Worm (Caenorhabditis elegans): ENCODE results near the gene K06H7.8.

DNA sequence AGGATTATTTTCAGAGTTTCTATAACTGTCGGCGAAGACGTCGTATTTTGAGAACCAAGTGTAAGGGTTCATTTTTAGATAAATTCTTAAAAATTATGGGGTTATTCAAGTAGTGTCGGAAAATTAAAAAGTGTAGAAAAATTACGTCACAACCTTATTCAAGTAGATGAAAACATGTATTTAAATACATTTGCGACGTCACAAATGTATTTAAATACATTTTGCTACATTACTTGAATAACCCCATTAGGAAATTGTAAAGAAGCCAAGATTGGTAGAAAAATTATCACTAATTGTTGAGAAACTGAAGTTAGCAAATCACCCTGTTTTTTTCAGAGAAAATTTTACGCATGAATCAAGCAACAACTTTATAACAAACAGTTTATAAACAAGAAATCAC lies 31.2 kb upstream of the K06H7.8 start:
- TF ChIP-seq sox-4 (tag; optimal IDR thresholded peaks at IDR 0.05) (no peak), fkh-10 (GFP tag; optimal IDR thresholded peaks at IDR 0.05) (no peak), nhr-12 (tag; optimal IDR thresholded peaks at IDR 0.05) (no peak), pqm-1 (tag; optimal IDR thresholded peaks at IDR 0.05) (no peak), nhr-28 (tag; optimal IDR thresholded peaks at IDR 0.05) (no peak), tlp-1 (tag; optimal IDR thresholded peaks at IDR 0.05) (no peak), snpc-4 (tag; optimal IDR thresholded peaks at IDR 0.05) (no peak), C16A3.4 (tag; optimal IDR thresholded peaks at IDR 0.05) (no peak), ces-1 (GFP tag; optimal IDR thresholded peaks at IDR 0.05) (no peak), fkh-4 (tag; optimal IDR thresholded peaks at IDR 0.05; ENCODE audit: borderline replicate concordance) (no peak), mdl-1 (tag; optimal IDR thresholded peaks at IDR 0.05) (no peak), skn-1 (tag; optimal IDR thresholded peaks at IDR 0.05) (no peak), nhr-237 (tag; optimal IDR thresholded peaks at IDR 0.05) (no peak), nhr-90 (tag; optimal IDR thresholded peaks at IDR 0.05; ENCODE audit: poor library complexity) (no peak)
